Worm (Caenorhabditis elegans) whole organism, L4 larva: ENCODE data around the gene F33E11.3.

Experiments used
- dpl-1 ChIP-seq: fragments of 150-350 bp; optimal IDR thresholded peaks from 2 replicates; lab custom pipeline; 2014; ENCODE audit warnings: missing biosample characterization, missing genetic modification reagents, missing genetic modification characterization
- duxl-1 ChIP-seq: sonication (generic microtip); optimal IDR thresholded peaks from 2 replicates; lab custom pipeline; 2016; ENCODE audit warnings: mild to moderate bottlenecking, missing genetic modification characterization, moderate library complexity, missing compliant biosample characterization; ENCODE audit not compliant: poor library complexity
- snpc-4 ChIP-seq: fragments of 150-350 bp; optimal IDR thresholded peaks from 2 replicates; lab custom pipeline; 2014; ENCODE audit warnings: missing biosample characterization, missing genetic modification characterization
- unc-130 ChIP-seq: sonication (generic microtip); optimal IDR thresholded peaks from 2 replicates; lab custom pipeline; 2016; ENCODE audit warnings: missing genetic modification reagents, missing genetic modification characterization, missing compliant biosample characterization

ce11 chrV:260334-260733, 44.2 kb downstream of the F33E11.3 start:
- TF ChIP-seq unc-130 = no peak
- TF ChIP-seq dpl-1 (GFP tag; lab: Kevin White, UChicago) = no peak
- TF ChIP-seq snpc-4 (tag; lab: Kevin White, UChicago) = no peak
- TF ChIP-seq duxl-1 = no peak
